Fruit fly (Drosophila melanogaster) whole organism, wandering third instar larva: ENCODE data around the gene OXA1L.

Experiments
- Abd-B ChIP-seq: fragments of >200 bp; optimal IDR thresholded peaks from 2 replicates; lab custom pipeline; 2017; ENCODE audit warnings: missing biosample characterization, missing genetic modification characterization
- CG32264 ChIP-seq: fragments of 200-800 bp; sonication (Bioruptor generic); optimal IDR thresholded peaks from 2 replicates; lab custom pipeline; 2016; ENCODE audit warnings: missing biosample characterization, missing genetic modification characterization
- CG9705 ChIP-seq: fragments of 200-800 bp; sonication (Bioruptor generic); optimal IDR thresholded peaks from 2 replicates; lab custom pipeline; 2018; ENCODE audit warnings: missing biosample characterization, mild to moderate bottlenecking, missing genetic modification characterization
- HLH106 ChIP-seq: fragments of 200-800 bp; optimal IDR thresholded peaks from 3 replicates; lab custom pipeline; 2019; ENCODE audit warnings: missing biosample characterization, mild to moderate bottlenecking, missing genetic modification characterization, moderate library complexity
- Hnf4 ChIP-seq: fragments of 200-800 bp; sonication (Bioruptor generic); optimal IDR thresholded peaks from 2 replicates; lab custom pipeline; 2016; ENCODE audit warnings: missing biosample characterization, mild to moderate bottlenecking, missing genetic modification characterization
- Hr78 ChIP-seq: fragments of >200 bp; optimal IDR thresholded peaks from 2 replicates; lab custom pipeline; 2017; ENCODE audit warnings: missing biosample characterization, missing genetic modification characterization
- Hr83 ChIP-seq: fragments of 200-300 bp; sonication (Bioruptor generic); optimal IDR thresholded peaks from 2 replicates; lab custom pipeline; 2016; ENCODE audit warnings: missing biosample characterization, mild to moderate bottlenecking, missing genetic modification characterization, moderate library complexity; ENCODE audit not compliant: poor library complexity, severe bottlenecking
- Jra ChIP-seq: sonication (Bioruptor generic); optimal IDR thresholded peaks from 2 replicates; lab custom pipeline; 2016; ENCODE audit warnings: missing biosample characterization, missing genetic modification characterization
- Mio ChIP-seq: sonication (Bioruptor generic); optimal IDR thresholded peaks from 2 replicates; lab custom pipeline; 2016; ENCODE audit warnings: missing biosample characterization, missing genetic modification characterization
- Myc ChIP-seq: fragments of >200 bp; optimal IDR thresholded peaks from 2 replicates; lab custom pipeline; 2017
- N ChIP-seq: fragments of >200 bp; optimal IDR thresholded peaks from 2 replicates; lab custom pipeline; 2018; ENCODE audit warnings: missing biosample characterization, missing external identifiers, missing genetic modification characterization
- OdsH ChIP-seq: fragments of 200-800 bp; sonication (Bioruptor generic); optimal IDR thresholded peaks from 2 replicates; lab custom pipeline; 2016; ENCODE audit warnings: missing biosample characterization, mild to moderate bottlenecking, missing genetic modification characterization
- Sp1 ChIP-seq: fragments of 200-800 bp; sonication (Bioruptor generic); optimal IDR thresholded peaks from 3 replicates; lab custom pipeline; 2019; ENCODE audit warnings: missing biosample characterization, mild to moderate bottlenecking, missing genetic modification characterization, moderate library complexity
- Vsx2 ChIP-seq: fragments of 200-300, 225-300 bp; sonication (Bioruptor generic); optimal IDR thresholded peaks from 2 replicates; lab custom pipeline; 2018; ENCODE audit warnings: missing biosample characterization, missing genetic modification characterization; ENCODE audit not compliant: partially characterized antibody
- br ChIP-seq: fragments of 200-800 bp; sonication (Bioruptor generic); optimal IDR thresholded peaks from 2 replicates; lab custom pipeline; 2016; ENCODE audit warnings: missing biosample characterization, missing genetic modification characterization
- brk ChIP-seq: fragments of 200-800 bp; sonication (Bioruptor generic); optimal IDR thresholded peaks from 2 replicates; lab custom pipeline; 2016; ENCODE audit warnings: missing biosample characterization, mild to moderate bottlenecking, missing genetic modification characterization
- dl ChIP-seq, 2 experiments: fragments of 175-275, 200-275 bp in 1 of 2; fragments of 200-275 bp in 1 of 2; sonication (Bioruptor generic); optimal IDR thresholded peaks; lab custom pipeline; 2018; ENCODE audit warnings: mild to moderate bottlenecking in 2 of 2, missing biosample characterization in 2 of 2, missing genetic modification characterization in 2 of 2, moderate library complexity in 2 of 2; ENCODE audit not compliant: partially characterized antibody in 2 of 2, insufficient read depth in 1 of 2
- dsf ChIP-seq: sonication (Bioruptor generic); optimal IDR thresholded peaks from 2 replicates; lab custom pipeline; 2016; ENCODE audit warnings: missing biosample characterization, missing genetic modification characterization, borderline replicate concordance
- foxo ChIP-seq, 2 experiments: fragments of 200-800 bp; sonication (Bioruptor generic); optimal IDR thresholded peaks; 2 replicates in 1 of 2; 3 replicates in 1 of 2; lab custom pipeline; 2016 to 2017; ENCODE audit warnings: missing biosample characterization in 2 of 2, missing genetic modification characterization in 2 of 2
- fru ChIP-seq: fragments of 200-800 bp; sonication (Bioruptor generic); optimal IDR thresholded peaks from 3 replicates; lab custom pipeline; 2016; ENCODE audit warnings: missing biosample characterization, mild to moderate bottlenecking, missing genetic modification characterization
- h ChIP-seq: fragments of 200-800 bp; sonication (Bioruptor generic); optimal IDR thresholded peaks from 3 replicates; lab custom pipeline; 2016; ENCODE audit warnings: missing biosample characterization, mild to moderate bottlenecking, missing genetic modification characterization
- jim ChIP-seq: fragments of 175-275, 200-325 bp; sonication (Bioruptor generic); optimal IDR thresholded peaks from 2 replicates; lab custom pipeline; 2016; ENCODE audit warnings: missing biosample characterization, mild to moderate bottlenecking, missing genetic modification characterization
- lola ChIP-seq: fragments of >200 bp; optimal IDR thresholded peaks from 2 replicates; lab custom pipeline; 2017; ENCODE audit warnings: missing biosample characterization, missing genetic modification characterization
- pan ChIP-seq: fragments of >200 bp; optimal IDR thresholded peaks from 2 replicates; lab custom pipeline; 2017
- psq ChIP-seq: fragments of 200-800 bp; sonication (Bioruptor generic); optimal IDR thresholded peaks from 3 replicates; lab custom pipeline; 2017; ENCODE audit warnings: missing biosample characterization, mild to moderate bottlenecking, missing genetic modification characterization, moderate library complexity
- rgr ChIP-seq: fragments of 200-800 bp; sonication (Bioruptor generic); optimal IDR thresholded peaks from 3 replicates; lab custom pipeline; 2016; ENCODE audit warnings: missing biosample characterization, mild to moderate bottlenecking, missing genetic modification characterization
- sage ChIP-seq: fragments of 200-800 bp; sonication (Bioruptor generic); optimal IDR thresholded peaks from 2 replicates; lab custom pipeline; 2016; ENCODE audit warnings: missing biosample characterization, mild to moderate bottlenecking, missing genetic modification characterization
- tai ChIP-seq: sonication (Bioruptor generic); optimal IDR thresholded peaks from 2 replicates; lab custom pipeline; 2016; ENCODE audit warnings: missing biosample characterization, missing genetic modification characterization
- usp ChIP-seq: fragments of >200 bp; optimal IDR thresholded peaks from 2 replicates; lab custom pipeline; 2017; ENCODE audit warnings: missing biosample characterization, missing genetic modification characterization
- woc ChIP-seq: sonication (Bioruptor generic); optimal IDR thresholded peaks from 2 replicates; lab custom pipeline; 2016; ENCODE audit warnings: missing biosample characterization, mild to moderate bottlenecking, missing genetic modification characterization

OXA1L gene

DNA sequence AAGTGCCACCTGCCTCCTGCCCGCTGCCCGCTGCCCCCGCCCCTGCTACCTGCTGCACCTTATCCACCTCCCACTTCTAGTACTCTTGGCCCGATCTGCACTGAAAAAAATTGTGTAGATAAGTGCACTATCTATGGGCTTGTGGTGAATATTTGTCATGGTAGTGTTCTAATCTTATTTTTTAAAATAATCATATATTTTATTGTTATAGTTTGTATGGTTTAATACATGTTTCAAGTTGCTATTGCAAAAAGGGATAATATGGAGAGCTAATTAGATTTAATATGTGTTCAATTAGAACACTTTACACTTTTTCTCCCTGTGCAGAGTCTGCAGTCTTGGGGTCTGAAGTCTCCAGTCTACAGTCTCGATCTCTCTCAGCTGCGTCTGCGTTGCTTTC is 45.2 kb upstream of the OXA1L start:
- no peak for TF ChIP-seq pan (lab: Kevin White, UChicago)
- TF ChIP-seq psq (GFP tag; lab: Kevin White, UChicago), result peak; percentile 19
- no peak for TF ChIP-seq Myc
- no peak for TF ChIP-seq dl (GFP tag; optimal IDR thresholded peaks at IDR 0.05; lab: Kevin White, UChicago; ENCODE audit: insufficient read depth in 1 of 2, partially characterized antibody in 2 of 2)
- peak; percentile 15 for TF ChIP-seq h (GFP tag; lab: Kevin White, UChicago)
- no peak for TF ChIP-seq br
- peak; percentile 32 for TF ChIP-seq HLH106 (tag; lab: Kevin White, UChicago)
- TF ChIP-seq foxo (GFP tag; optimal IDR thresholded peaks at IDR 0.05; lab: Kevin White, UChicago), result peak in 1 of 2 experiments; percentile 44
- TF ChIP-seq tai (GFP tag; lab: Kevin White, UChicago), result no peak
- peak; percentile 1 for TF ChIP-seq fru (GFP tag; lab: Kevin White, UChicago)
- TF ChIP-seq Hnf4, result no peak
- peak; percentile 12 for TF ChIP-seq Sp1 (GFP tag; lab: Kevin White, UChicago)
- TF ChIP-seq Abd-B (GFP tag; lab: Kevin White, UChicago), result no peak
- peak; percentile 36 for TF ChIP-seq OdsH
- peak; percentile 23 for TF ChIP-seq rgr (GFP tag; lab: Kevin White, UChicago)

DNA sequence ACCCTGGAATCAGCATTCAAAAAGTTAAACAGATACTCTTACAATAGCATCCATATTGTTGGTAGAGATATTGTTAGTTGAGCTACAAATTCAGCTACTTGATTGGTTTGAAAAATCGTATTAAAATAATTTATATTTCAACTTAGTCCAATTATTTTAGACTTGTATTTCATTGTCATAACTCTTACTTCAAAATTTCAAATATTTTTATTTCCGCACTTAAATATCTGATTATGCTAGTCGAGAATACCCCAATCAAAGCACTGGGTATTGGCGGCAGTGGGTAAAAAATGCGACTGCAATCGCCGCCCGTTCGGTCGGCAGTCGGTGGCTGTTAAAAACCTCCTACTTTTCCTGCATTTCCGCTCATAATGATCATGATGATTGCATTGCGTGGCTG is 42.5 kb upstream of the OXA1L start:
- TF ChIP-seq tai (GFP tag; lab: Kevin White, UChicago) (no peak), rgr (GFP tag; lab: Kevin White, UChicago) (peak; percentile 2), N (GFP tag; lab: Kevin White, UChicago) (no peak), Hr78 (GFP tag; lab: Kevin White, UChicago) (no peak), HLH106 (tag; lab: Kevin White, UChicago) (peak; percentile 64), CG9705 (GFP tag; lab: Kevin White, UChicago) (peak; percentile 40), Sp1 (GFP tag; lab: Kevin White, UChicago) (no peak), usp (GFP tag; lab: Kevin White, UChicago) (no peak), dl (GFP tag; optimal IDR thresholded peaks at IDR 0.05; lab: Kevin White, UChicago; ENCODE audit: insufficient read depth in 1 of 2, partially characterized antibody in 2 of 2) (no peak), h (GFP tag; lab: Kevin White, UChicago) (no peak), fru (GFP tag; lab: Kevin White, UChicago) (peak; percentile 86), woc (peak; percentile 39), Myc (no peak), brk (no peak), OdsH (no peak), foxo (GFP tag; optimal IDR thresholded peaks at IDR 0.05; lab: Kevin White, UChicago) (peak in 1 of 2 experiments; percentile 24), psq (GFP tag; lab: Kevin White, UChicago) (peak; percentile 2)

- no peak for TF ChIP-seq br
- no peak for TF ChIP-seq jim (GFP tag; lab: Kevin White, UChicago)
- no peak for TF ChIP-seq Hr83 (GFP tag; lab: Kevin White, UChicago)
- no peak for TF ChIP-seq Jra
- TF ChIP-seq dsf, result no peak
- peak; percentile 43 for TF ChIP-seq OdsH
- TF ChIP-seq Mio (GFP tag; lab: Kevin White, UChicago), result no peak
- TF ChIP-seq pan (lab: Kevin White, UChicago), result no peak
- TF ChIP-seq fru (GFP tag; lab: Kevin White, UChicago), result peak; percentile 39
- TF ChIP-seq h (GFP tag; lab: Kevin White, UChicago), result peak; percentile 25
- TF ChIP-seq Sp1 (GFP tag; lab: Kevin White, UChicago), result peak; percentile 31
- no peak for TF ChIP-seq Vsx2 (GFP tag; lab: Kevin White, UChicago)
- peak; percentile 16 for TF ChIP-seq sage (GFP tag; lab: Kevin White, UChicago)
- TF ChIP-seq rgr (GFP tag; lab: Kevin White, UChicago), result peak; percentile 36
- TF ChIP-seq foxo (GFP tag; optimal IDR thresholded peaks at IDR 0.05; lab: Kevin White, UChicago), result peak in 1 of 2 experiments; percentile 37
- no peak for TF ChIP-seq Hr78 (GFP tag; lab: Kevin White, UChicago)
- peak; percentile 15 for TF ChIP-seq HLH106 (tag; lab: Kevin White, UChicago)
- TF ChIP-seq dl (GFP tag; optimal IDR thresholded peaks at IDR 0.05; lab: Kevin White, UChicago; ENCODE audit: insufficient read depth in 1 of 2, partially characterized antibody in 2 of 2), result no peak
Observed at dm6 chr3L:10927953-10928352, 41.7 kb upstream of the OXA1L start.

DNA sequence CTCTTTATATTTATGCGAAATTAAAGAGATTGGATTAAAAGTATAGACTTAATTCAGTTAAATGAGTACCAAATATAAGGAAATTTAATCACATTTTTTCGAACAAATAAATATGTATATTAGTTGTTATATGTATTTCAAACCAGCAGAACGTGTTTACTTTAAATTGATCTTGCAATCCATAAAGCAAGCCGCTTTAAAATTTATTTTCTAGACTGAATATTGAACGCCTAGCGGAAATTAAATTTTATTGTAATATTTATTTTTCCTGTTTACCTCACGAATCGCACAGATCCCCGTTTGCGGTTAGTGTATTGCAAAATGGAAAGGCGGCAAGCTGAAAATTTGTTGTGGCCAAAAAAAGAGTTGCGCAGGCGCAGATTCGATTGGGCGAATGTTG is 41.1 kb upstream of the OXA1L start:
- no peak for TF ChIP-seq br
- no peak for TF ChIP-seq CG32264
- TF ChIP-seq N (GFP tag; lab: Kevin White, UChicago), result no peak
- TF ChIP-seq Myc, result no peak
- TF ChIP-seq lola (GFP tag; lab: Kevin White, UChicago), result no peak
- TF ChIP-seq h (GFP tag; lab: Kevin White, UChicago), result no peak
- peak; percentile 17 for TF ChIP-seq psq (GFP tag; lab: Kevin White, UChicago)
- peak; percentile 6 for TF ChIP-seq woc
- peak; percentile 24 for TF ChIP-seq OdsH
- peak in 1 of 2 experiments; percentile 18 for TF ChIP-seq foxo (GFP tag; optimal IDR thresholded peaks at IDR 0.05; lab: Kevin White, UChicago)
